Fruit fly (Drosophila melanogaster): ENCODE data around the gene CG33108.

DNA sequence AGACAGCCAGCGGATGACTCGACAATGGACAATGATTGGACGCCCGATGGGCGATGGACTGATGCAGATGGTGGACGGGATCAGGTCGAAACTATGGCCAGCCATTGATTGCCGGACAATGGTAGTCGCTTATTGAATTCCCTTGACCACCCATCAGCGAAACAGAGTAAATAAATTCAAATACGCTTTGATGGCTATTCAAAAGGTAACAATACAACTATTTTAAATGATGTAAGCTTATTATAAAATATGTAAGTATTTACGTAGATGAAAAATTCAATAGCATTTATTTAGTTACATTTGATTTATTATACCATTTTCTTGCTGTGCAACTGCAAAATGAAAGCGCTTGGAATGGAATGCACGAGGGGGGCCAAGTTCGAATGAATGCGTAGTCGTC, 19.1 kb downstream of the CG33108 start:
- TF ChIP-seq sage (GFP tag; optimal IDR thresholded peaks at IDR 0.05) (no peak), tai (GFP tag; optimal IDR thresholded peaks at IDR 0.05) (no peak), lola (GFP tag; optimal IDR thresholded peaks at IDR 0.05) (no peak), h (GFP tag; optimal IDR thresholded peaks at IDR 0.05) (no peak), rgr (GFP tag; optimal IDR thresholded peaks at IDR 0.05) (no peak), dsf (GFP tag; optimal IDR thresholded peaks at IDR 0.05; ENCODE audit: borderline replicate concordance) (no peak), CG9705 (GFP tag; optimal IDR thresholded peaks at IDR 0.05) (no peak), Dfd (GFP tag; optimal IDR thresholded peaks at IDR 0.05) (no peak), fru (GFP tag; optimal IDR thresholded peaks at IDR 0.05) (no peak), N (GFP tag; optimal IDR thresholded peaks at IDR 0.05) (no peak)
